Fruit fly (Drosophila melanogaster) whole organism, embryonic: Measurements from ENCODE around the gene CG4115.

Experiments used
- Abd-B ChIP-seq: fragments of 200-800 bp; sonication (Bioruptor generic); optimal IDR thresholded peaks from 2 replicates; lab custom pipeline; 2018; ENCODE audit warnings: missing biosample characterization, mild to moderate bottlenecking, missing genetic modification characterization, moderate library complexity
- Ada2b ChIP-seq: fragments of 200-800 bp; sonication (Bioruptor generic); IDR thresholded peaks from 2 replicates; pipeline ENCODE4 v1.3.6; 2022; ENCODE audit warnings: missing biosample characterization, missing genetic modification characterization
- Atf6 ChIP-seq: fragments of 200-800 bp; sonication (Bioruptor generic); IDR thresholded peaks from 2 replicates; pipeline ENCODE4 v1.3.6; 2022; ENCODE audit warnings: missing biosample characterization, missing genetic modification characterization
- Blimp-1 ChIP-seq: fragments of 200-800 bp; sonication (Bioruptor generic); optimal IDR thresholded peaks from 3 replicates; lab custom pipeline; 2018; ENCODE audit warnings: missing biosample characterization, missing genetic modification characterization, mild to moderate bottlenecking, moderate library complexity, missing genetic modification reagents
- CG12071 ChIP-seq: fragments of 200-800 bp; sonication (Bioruptor generic); optimal IDR thresholded peaks from 3 replicates; lab custom pipeline; 2018; ENCODE audit warnings: missing biosample characterization, mild to moderate bottlenecking, missing genetic modification characterization
- CG13287 ChIP-seq: fragments of 200-800 bp; sonication (Bioruptor generic); IDR thresholded peaks from 2 replicates; pipeline ENCODE4 v1.3.6; 2022; ENCODE audit warnings: missing biosample characterization, missing genetic modification characterization; ENCODE audit not compliant: partially characterized antibody
- CG14965 ChIP-seq: fragments of 200-800 bp; sonication (Bioruptor generic); optimal IDR thresholded peaks from 2 replicates; lab custom pipeline; 2016; ENCODE audit warnings: missing biosample characterization, missing genetic modification characterization, borderline replicate concordance
- CG15514 ChIP-seq: fragments of 200-800 bp; sonication (Bioruptor generic); optimal IDR thresholded peaks from 3 replicates; lab custom pipeline; 2017; ENCODE audit warnings: missing biosample characterization, missing genetic modification characterization, mild to moderate bottlenecking, moderate library complexity, missing genetic modification reagents
- CG18476 ChIP-seq: fragments of 200-800 bp; sonication (Bioruptor generic); optimal IDR thresholded peaks from 2 replicates; lab custom pipeline; 2016; ENCODE audit warnings: missing biosample characterization, mild to moderate bottlenecking, missing genetic modification characterization
- CG2712 ChIP-seq: fragments of 200-800 bp; optimal IDR thresholded peaks from 3 replicates; lab custom pipeline; 2019; ENCODE audit warnings: missing biosample characterization, mild to moderate bottlenecking, missing genetic modification characterization, moderate library complexity
- CG2889 ChIP-seq: fragments of 200-800 bp; sonication (Bioruptor generic); IDR thresholded peaks from 3 replicates; pipeline ENCODE4 v1.3.6; 2022; ENCODE audit warnings: missing biosample characterization, missing genetic modification characterization
- CG33213 ChIP-seq: fragments of 200-800 bp; sonication (Bioruptor generic); optimal IDR thresholded peaks from 3 replicates; lab custom pipeline; 2016; ENCODE audit warnings: missing biosample characterization, missing genetic modification characterization
- CG34376 ChIP-seq: fragments of 200-800 bp; sonication (Bioruptor generic); optimal IDR thresholded peaks from 2 replicates; lab custom pipeline; 2018; ENCODE audit warnings: missing biosample characterization, mild to moderate bottlenecking, missing genetic modification characterization
- CG3847 ChIP-seq: fragments of 200-800 bp; sonication (Bioruptor generic); IDR thresholded peaks from 2 replicates; pipeline ENCODE4 v1.3.6; 2022; ENCODE audit warnings: missing biosample characterization, missing genetic modification characterization
- CG3995 ChIP-seq: fragments of 200-800 bp; sonication (Bioruptor generic); optimal IDR thresholded peaks from 3 replicates; lab custom pipeline; 2016; ENCODE audit warnings: missing biosample characterization, missing genetic modification characterization
- CG7987 ChIP-seq: fragments of 200-800 bp; sonication (Bioruptor generic); optimal IDR thresholded peaks from 2 replicates; lab custom pipeline; 2018; ENCODE audit warnings: missing biosample characterization, mild to moderate bottlenecking, missing genetic modification characterization, moderate library complexity
- CG8388 ChIP-seq: fragments of 200-800 bp; sonication (Bioruptor generic); optimal IDR thresholded peaks from 2 replicates; lab custom pipeline; 2019; ENCODE audit warnings: missing biosample characterization, mild to moderate bottlenecking, missing genetic modification characterization, moderate library complexity
- Deaf1 ChIP-seq: fragments of 200-800 bp; optimal IDR thresholded peaks from 3 replicates; lab custom pipeline; 2019; ENCODE audit warnings: missing biosample characterization, mild to moderate bottlenecking, missing genetic modification characterization, moderate library complexity
- ERR ChIP-seq: fragments of 200-800 bp; sonication (Bioruptor generic); optimal IDR thresholded peaks from 2 replicates; lab custom pipeline; 2016; ENCODE audit warnings: missing biosample characterization, missing genetic modification characterization
- HLH54F ChIP-seq: fragments of 200-800 bp; sonication (Bioruptor generic); optimal IDR thresholded peaks from 3 replicates; lab custom pipeline; 2016; ENCODE audit warnings: missing biosample characterization, missing genetic modification characterization
- Hmr ChIP-seq: fragments of 200-800 bp; sonication (Bioruptor generic); optimal IDR thresholded peaks from 3 replicates; lab custom pipeline; 2017; ENCODE audit warnings: mild to moderate bottlenecking, missing biosample characterization, missing genetic modification reagents, missing genetic modification characterization
- Hr3 ChIP-seq: fragments of 200-800 bp; sonication (Bioruptor generic); optimal IDR thresholded peaks from 3 replicates; lab custom pipeline; 2016; ENCODE audit warnings: missing biosample characterization, missing genetic modification characterization
- Max ChIP-seq: fragments of 200-800 bp; sonication (Bioruptor generic); optimal IDR thresholded peaks from 2 replicates; lab custom pipeline; 2016; ENCODE audit warnings: missing biosample characterization, mild to moderate bottlenecking, missing genetic modification characterization
- Oli ChIP-seq: fragments of 200-800 bp; sonication (Bioruptor generic); optimal IDR thresholded peaks from 2 replicates; lab custom pipeline; 2018; ENCODE audit warnings: missing biosample characterization, mild to moderate bottlenecking, missing genetic modification characterization, moderate library complexity
- Opbp ChIP-seq: fragments of 200-800 bp; sonication (Bioruptor generic); IDR thresholded peaks from 3 replicates; pipeline ENCODE4 v1.3.6; 2022; ENCODE audit warnings: missing biosample characterization, missing genetic modification characterization; ENCODE audit not compliant: partially characterized antibody
- Sox100B ChIP-seq: fragments of 200-800 bp; sonication (Bioruptor generic); optimal IDR thresholded peaks from 3 replicates; lab custom pipeline; 2018; ENCODE audit warnings: missing biosample characterization, mild to moderate bottlenecking, missing genetic modification characterization
- Xrp1 ChIP-seq: fragments of 200-800 bp; sonication (Bioruptor generic); IDR thresholded peaks from 2 replicates; pipeline ENCODE4 v1.3.6; 2022; ENCODE audit warnings: missing biosample characterization, missing genetic modification characterization
- amos ChIP-seq: fragments of 200-800 bp; sonication (Bioruptor generic); IDR thresholded peaks from 2 replicates; pipeline ENCODE4 v1.3.6; 2022; ENCODE audit warnings: missing biosample characterization, missing genetic modification characterization; ENCODE audit not compliant: partially characterized antibody
- ash1 ChIP-seq: fragments of 200-800 bp; sonication (Bioruptor generic); optimal IDR thresholded peaks from 2 replicates; lab custom pipeline; 2018; ENCODE audit warnings: missing biosample characterization, mild to moderate bottlenecking, missing genetic modification characterization
- bcd ChIP-seq: fragments of 200-800 bp; sonication (Bioruptor generic); optimal IDR thresholded peaks from 2 replicates; lab custom pipeline; 2017; ENCODE audit warnings: missing biosample characterization, mild to moderate bottlenecking, missing genetic modification characterization
- cg ChIP-seq: fragments of 200-800 bp; sonication (Bioruptor generic); optimal IDR thresholded peaks from 3 replicates; lab custom pipeline; 2019; ENCODE audit warnings: missing biosample characterization, mild to moderate bottlenecking, missing genetic modification characterization, moderate library complexity
- chm ChIP-seq: fragments of 200-800 bp; sonication (Bioruptor generic); IDR thresholded peaks from 2 replicates; pipeline ENCODE4 v1.3.6; 2022; ENCODE audit warnings: missing biosample characterization, missing genetic modification characterization
- cwo ChIP-seq: fragments of 200-800 bp; sonication (Bioruptor generic); optimal IDR thresholded peaks from 3 replicates; lab custom pipeline; 2017; ENCODE audit warnings: missing biosample characterization, missing genetic modification characterization, mild to moderate bottlenecking, moderate library complexity, missing genetic modification reagents
- dan ChIP-seq: fragments of 200-800 bp; sonication (Bioruptor generic); IDR thresholded peaks from 2 replicates; pipeline ENCODE4 v1.3.6; 2022; ENCODE audit warnings: missing biosample characterization, missing genetic modification characterization
- dati ChIP-seq: fragments of 200-800 bp; sonication (Bioruptor generic); IDR thresholded peaks from 2 replicates; pipeline ENCODE4 v1.3.6; 2022; ENCODE audit warnings: missing biosample characterization, missing genetic modification characterization
- dm ChIP-seq: fragments of 200-800 bp; sonication (Bioruptor generic); optimal IDR thresholded peaks from 3 replicates; lab custom pipeline; 2016; ENCODE audit warnings: missing biosample characterization, missing genetic modification characterization
- dmrt11E ChIP-seq: fragments of 200-800 bp; sonication (Bioruptor generic); optimal IDR thresholded peaks from 3 replicates; lab custom pipeline; 2018; ENCODE audit warnings: missing biosample characterization, mild to moderate bottlenecking, missing genetic modification characterization, moderate library complexity
- dmrt99B ChIP-seq: fragments of 200-800 bp; sonication (Bioruptor generic); optimal IDR thresholded peaks from 2 replicates; lab custom pipeline; 2018; ENCODE audit warnings: missing biosample characterization, mild to moderate bottlenecking, missing genetic modification characterization, moderate library complexity
- dpn ChIP-seq, 2 experiments: fragments of 200-800 bp; sonication (Bioruptor generic); optimal IDR thresholded peaks; 3 replicates each; lab custom pipeline; 2016; ENCODE audit warnings: missing biosample characterization in 2 of 2, missing genetic modification characterization in 2 of 2
- dysf ChIP-seq: fragments of 200-800 bp; sonication (Bioruptor generic); IDR thresholded peaks from 3 replicates; pipeline ENCODE4 v1.3.6; 2022; ENCODE audit warnings: missing biosample characterization, missing genetic modification characterization
- gcm2 ChIP-seq: fragments of 200-800 bp; sonication (Bioruptor generic); optimal IDR thresholded peaks from 2 replicates; lab custom pipeline; 2016; ENCODE audit warnings: missing biosample characterization, missing genetic modification characterization
- nau ChIP-seq: fragments of 200-800 bp; sonication (Bioruptor generic); optimal IDR thresholded peaks from 3 replicates; lab custom pipeline; 2017; ENCODE audit warnings: missing biosample characterization, mild to moderate bottlenecking, missing genetic modification characterization, missing genetic modification reagents
- org-1 ChIP-seq: fragments of 200-800 bp; sonication (Bioruptor generic); optimal IDR thresholded peaks from 2 replicates; lab custom pipeline; 2017; ENCODE audit warnings: missing biosample characterization, missing genetic modification characterization
- pfk ChIP-seq: fragments of 200-800 bp; sonication (Bioruptor generic); optimal IDR thresholded peaks from 2 replicates; lab custom pipeline; 2018; ENCODE audit warnings: missing biosample characterization, mild to moderate bottlenecking, missing genetic modification characterization, moderate library complexity
- pita ChIP-seq: fragments of 200-800 bp; sonication (Bioruptor generic); optimal IDR thresholded peaks from 2 replicates; lab custom pipeline; 2017; ENCODE audit warnings: missing biosample characterization, mild to moderate bottlenecking, missing genetic modification characterization
- pzg ChIP-seq: fragments of 200-800 bp; sonication (Bioruptor generic); optimal IDR thresholded peaks from 3 replicates; lab custom pipeline; 2018; ENCODE audit warnings: missing biosample characterization, mild to moderate bottlenecking, missing genetic modification characterization, moderate library complexity
- run ChIP-seq: fragments of 200-800 bp; sonication (Bioruptor generic); optimal IDR thresholded peaks from 3 replicates; lab custom pipeline; 2018; ENCODE audit warnings: missing biosample characterization, mild to moderate bottlenecking, missing genetic modification characterization
- sisA ChIP-seq: fragments of 200-800 bp; sonication (Bioruptor generic); IDR thresholded peaks from 2 replicates; pipeline ENCODE4 v1.3.6; 2022; ENCODE audit warnings: missing biosample characterization, missing genetic modification characterization
- slbo ChIP-seq: fragments of 200-800 bp; sonication (Bioruptor generic); IDR thresholded peaks from 2 replicates; pipeline ENCODE4 v1.3.6; 2022; ENCODE audit warnings: missing biosample characterization, missing genetic modification characterization
- ttk ChIP-seq: fragments of 200-800 bp; sonication (Bioruptor generic); IDR thresholded peaks from 2 replicates; pipeline ENCODE4 v2.1.2; 2022; ENCODE audit warnings: missing biosample characterization, missing genetic modification characterization

The CG4115 gene

DNA sequence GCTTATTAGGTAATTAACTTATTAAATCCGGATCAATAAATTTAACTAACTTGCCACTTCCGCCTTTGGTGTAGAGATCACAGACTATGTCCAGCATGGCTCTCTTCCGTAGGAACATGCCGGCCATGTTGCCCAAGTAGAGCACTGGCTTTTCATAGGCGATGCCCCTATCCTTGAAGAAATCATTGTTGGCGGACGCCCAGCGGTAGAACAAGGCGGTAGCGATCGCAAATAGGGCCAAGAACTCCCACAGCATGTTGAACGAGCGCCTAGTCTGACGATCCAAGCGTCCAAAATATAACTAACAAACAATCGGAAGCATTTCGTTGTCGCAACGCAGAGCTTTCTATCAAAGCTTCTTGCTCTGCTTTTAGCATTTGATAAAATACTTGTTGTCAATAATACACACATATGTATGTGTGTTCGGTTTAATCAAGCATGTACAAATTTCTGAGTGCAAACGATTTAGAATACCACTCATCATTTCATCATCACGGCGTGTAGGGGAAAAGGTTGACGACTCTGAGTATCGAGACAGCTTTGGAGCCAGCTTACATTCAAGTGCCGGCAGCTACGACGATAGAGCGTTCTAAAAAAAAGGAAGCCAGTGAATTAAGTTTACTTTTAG is 38.9 kb downstream of the CG4115 start, which contains the start of gene Cyp9f3 (continued):
- TF ChIP-seq run (tag; lab: Kevin White, UChicago) (no peak), dmrt11E (tag; lab: Kevin White, UChicago) (no peak), pzg (GFP tag; lab: Kevin White, UChicago) (no peak), CG34376 (peak; percentile 96), CG14965 (GFP tag; lab: Kevin White, UChicago) (no peak), dmrt99B (no peak), dysf (GFP tag; lab: Robert Waterston, UW) (0 out of 3 replicates have a peak, but pooled peaks have one; percentile 22), CG2712 (tag; lab: Kevin White, UChicago) (no peak), Sox100B (GFP tag; lab: Kevin White, UChicago) (no peak), Blimp-1 (GFP tag; lab: Kevin White, UChicago) (no peak), CG33213 (GFP tag; lab: Kevin White, UChicago) (no peak), bcd (GFP tag; lab: Kevin White, UChicago) (no peak), CG8388 (GFP tag; lab: Kevin White, UChicago) (no peak), pfk (GFP tag; lab: Kevin White, UChicago) (no peak), ash1 (GFP tag; lab: Kevin White, UChicago) (no peak), ttk (GFP tag; lab: Robert Waterston, UW) (no peak), pita (GFP tag; lab: Kevin White, UChicago) (no peak), HLH54F (GFP tag; lab: Kevin White, UChicago) (no peak), CG13287 (GFP tag; lab: Robert Waterston, UW) (peak; percentile 25; the same call in 1 of the 2 replicates), Atf6 (GFP tag; lab: Robert Waterston, UW) (0 out of 2 replicates have a peak, but pooled peaks have one; percentile 7), slbo (GFP tag; lab: Robert Waterston, UW) (no peak; the same call in 1 of the 2 replicates), sisA (no peak), Hmr (GFP tag; lab: Kevin White, UChicago) (no peak), CG12071 (GFP tag; lab: Kevin White, UChicago) (peak; percentile 19), cwo (GFP tag; lab: Kevin White, UChicago) (no peak), Hr3 (no peak), Max (GFP tag; lab: Kevin White, UChicago) (no peak), Abd-B (GFP tag; lab: Kevin White, UChicago) (no peak), CG15514 (GFP tag; lab: Kevin White, UChicago) (peak; percentile 3), dan (GFP tag; lab: Robert Waterston, UW) (no peak), CG3847 (GFP tag; lab: Robert Waterston, UW) (no peak), Opbp (GFP tag; lab: Robert Waterston, UW) (no peak), Deaf1 (tag; lab: Kevin White, UChicago) (no peak), chm (GFP tag; lab: Robert Waterston, UW) (peak; percentile 43), dm (GFP tag; lab: Kevin White, UChicago) (no peak), nau (GFP tag; lab: Kevin White, UChicago) (no peak), dati (GFP tag; lab: Robert Waterston, UW) (no peak), gcm2 (no peak), CG18476 (GFP tag; lab: Kevin White, UChicago) (no peak), amos (GFP tag; lab: Robert Waterston, UW) (peak; percentile 33; the same call in 1 of the 2 replicates), Oli (tag; lab: Kevin White, UChicago) (no peak), CG2889 (GFP tag; lab: Robert Waterston, UW) (no peak), Ada2b (GFP tag; lab: Robert Waterston, UW) (no peak), org-1 (GFP tag; lab: Kevin White, UChicago) (no peak), dpn (GFP tag; optimal IDR thresholded peaks at IDR 0.05; lab: Kevin White, UChicago) (no peak), cg (GFP tag; lab: Kevin White, UChicago) (peak; percentile 40), CG3995 (no peak), CG7987 (no peak), Xrp1 (GFP tag; lab: Robert Waterston, UW) (no peak), ERR (no peak)
